Fruit fly (Drosophila melanogaster) whole organism, adult: ENCODE measurements around the gene Prp18.

Experiments used
- CG12768 ChIP-seq: fragments of 200-800 bp; sonication (Bioruptor generic); optimal IDR thresholded peaks from 2 replicates; lab custom pipeline; 2017; ENCODE audit warnings: missing biosample characterization, missing genetic modification characterization, mild to moderate bottlenecking, moderate library complexity, missing genetic modification reagents
- Hr96 ChIP-seq: fragments of 200-800 bp; sonication (Bioruptor generic); optimal IDR thresholded peaks from 2 replicates; lab custom pipeline; 2016; ENCODE audit warnings: missing biosample characterization, missing genetic modification characterization
- Mnt ChIP-seq: fragments of 200-800 bp; sonication (Bioruptor generic); optimal IDR thresholded peaks from 2 replicates; lab custom pipeline; 2016; ENCODE audit warnings: missing biosample characterization, mild to moderate bottlenecking, missing genetic modification characterization
- bab1 ChIP-seq: fragments of 200-800 bp; sonication (Bioruptor generic); optimal IDR thresholded peaks from 3 replicates; lab custom pipeline; 2019; ENCODE audit warnings: missing biosample characterization, mild to moderate bottlenecking, missing genetic modification characterization, moderate library complexity
- pad ChIP-seq: fragments of 200-800 bp; sonication (Bioruptor generic); optimal IDR thresholded peaks from 3 replicates; lab custom pipeline; 2017; ENCODE audit warnings: missing biosample characterization, missing genetic modification characterization, mild to moderate bottlenecking, moderate library complexity, missing genetic modification reagents
- tj ChIP-seq: fragments of 200-800 bp; sonication (Bioruptor generic); optimal IDR thresholded peaks from 3 replicates; lab custom pipeline; 2017; ENCODE audit warnings: missing biosample characterization, mild to moderate bottlenecking, missing genetic modification characterization, moderate library complexity

- TF ChIP-seq pad (GFP tag; lab: Kevin White, UChicago) (peak; percentile 82), CG12768 (GFP tag; lab: Kevin White, UChicago) (no peak), Mnt (GFP tag; lab: Kevin White, UChicago) (no peak), Hr96 (GFP tag; lab: Kevin White, UChicago) (no peak), bab1 (GFP tag; lab: Kevin White, UChicago) (no peak), tj (GFP tag; lab: Kevin White, UChicago) (no peak)
These were observed 13.6 kb downstream of the Prp18 start for dm6 chr3R:19017318-19018043.
